Fruit fly (Drosophila melanogaster) whole organism, embryonic: ENCODE results near the gene Trhn.
A peak's percentile ranks its signal among the peaks of the same experiment; 100 is the strongest.

Experiments used
- Abd-B ChIP-seq: fragments of 200-800 bp; sonication (Bioruptor generic); optimal IDR thresholded peaks from 2 replicates; lab custom pipeline; 2018; ENCODE audit warnings: missing biosample characterization, mild to moderate bottlenecking, missing genetic modification characterization, moderate library complexity
- B-H1 ChIP-seq: fragments of 200-800 bp; sonication (Bioruptor generic); IDR thresholded peaks from 3 replicates; pipeline ENCODE4 v1.3.6; 2022; ENCODE audit warnings: missing biosample characterization, missing genetic modification characterization
- BEAF-32 ChIP-seq: fragments of 200-800 bp; sonication (Bioruptor generic); optimal IDR thresholded peaks from 3 replicates; lab custom pipeline; 2017; ENCODE audit warnings: missing biosample characterization, missing genetic modification characterization, mild to moderate bottlenecking, moderate library complexity, missing genetic modification reagents
- CG10267 ChIP-seq: fragments of 200-800 bp; sonication (Bioruptor generic); optimal IDR thresholded peaks from 2 replicates; lab custom pipeline; 2018; ENCODE audit warnings: missing biosample characterization, mild to moderate bottlenecking, missing genetic modification characterization, moderate library complexity
- CG10321 ChIP-seq: fragments of 200-800 bp; sonication (Bioruptor generic); IDR thresholded peaks from 2 replicates; pipeline ENCODE4 v1.3.6; 2022; ENCODE audit warnings: missing biosample characterization, missing genetic modification characterization
- CG14965 ChIP-seq: fragments of 200-800 bp; sonication (Bioruptor generic); optimal IDR thresholded peaks from 2 replicates; lab custom pipeline; 2016; ENCODE audit warnings: missing biosample characterization, missing genetic modification characterization, borderline replicate concordance
- CG2199 ChIP-seq: fragments of 200-800 bp; sonication (Bioruptor generic); IDR thresholded peaks from 3 replicates; pipeline ENCODE4 v1.3.6; 2022; ENCODE audit warnings: missing biosample characterization, missing genetic modification characterization
- CG2712 ChIP-seq: fragments of 200-800 bp; optimal IDR thresholded peaks from 3 replicates; lab custom pipeline; 2019; ENCODE audit warnings: missing biosample characterization, mild to moderate bottlenecking, missing genetic modification characterization, moderate library complexity
- CG32772 ChIP-seq: fragments of 200-800 bp; sonication (Bioruptor generic); IDR thresholded peaks from 2 replicates; pipeline ENCODE4 v1.3.6; 2022; ENCODE audit warnings: missing biosample characterization, missing genetic modification characterization
- CG4820 ChIP-seq: fragments of 200-800 bp; sonication (Bioruptor generic); optimal IDR thresholded peaks from 3 replicates; lab custom pipeline; 2016; ENCODE audit warnings: missing biosample characterization, missing genetic modification characterization
- CG5180 ChIP-seq: fragments of 200-800 bp; sonication (Bioruptor generic); optimal IDR thresholded peaks from 3 replicates; lab custom pipeline; 2017; ENCODE audit warnings: missing biosample characterization, missing genetic modification characterization, mild to moderate bottlenecking, moderate library complexity, missing genetic modification reagents
- CG5245 ChIP-seq: fragments of 200-800 bp; sonication (Bioruptor generic); optimal IDR thresholded peaks from 3 replicates; lab custom pipeline; 2016; ENCODE audit warnings: missing biosample characterization, missing genetic modification characterization
- CG6689 ChIP-seq: fragments of 200-800 bp; sonication (Bioruptor generic); IDR thresholded peaks from 2 replicates; pipeline ENCODE4 v1.3.6; 2022; ENCODE audit warnings: missing biosample characterization, missing genetic modification characterization
- CG7786 ChIP-seq: fragments of 200-800 bp; sonication (Bioruptor generic); optimal IDR thresholded peaks from 2 replicates; lab custom pipeline; 2016; ENCODE audit warnings: missing biosample characterization, missing genetic modification characterization
- CG8290 ChIP-seq, 3 experiments: fragments of 200-800 bp; sonication (Bioruptor generic); optimal IDR thresholded peaks; 2 replicates each; lab custom pipeline; 2016 to 2019; ENCODE audit warnings: missing biosample characterization in 3 of 3, missing genetic modification characterization in 3 of 3, mild to moderate bottlenecking in 2 of 3, moderate library complexity in 1 of 3
- CG8388 ChIP-seq: fragments of 200-800 bp; sonication (Bioruptor generic); optimal IDR thresholded peaks from 2 replicates; lab custom pipeline; 2019; ENCODE audit warnings: missing biosample characterization, mild to moderate bottlenecking, missing genetic modification characterization, moderate library complexity
- CG9817 ChIP-seq: fragments of 200-800 bp; sonication (Bioruptor generic); optimal IDR thresholded peaks from 2 replicates; lab custom pipeline; 2018; ENCODE audit warnings: missing biosample characterization, mild to moderate bottlenecking, missing genetic modification characterization, moderate library complexity
- CHES-1-like ChIP-seq: fragments of 200-800 bp; sonication (Bioruptor generic); optimal IDR thresholded peaks from 2 replicates; lab custom pipeline; 2016; ENCODE audit warnings: missing biosample characterization, missing genetic modification characterization
- Camta ChIP-seq: fragments of 200-800 bp; sonication (Bioruptor generic); optimal IDR thresholded peaks from 2 replicates; lab custom pipeline; 2016; ENCODE audit warnings: missing biosample characterization, missing genetic modification characterization
- Gug ChIP-seq: fragments of 200-800 bp; sonication (Bioruptor generic); IDR thresholded peaks from 4 replicates; pipeline ENCODE4 v1.3.6; 2022; ENCODE audit warnings: missing biosample characterization, missing genetic modification characterization
- H2.0 ChIP-seq: fragments of 200-800 bp; sonication (Bioruptor generic); IDR thresholded peaks from 2 replicates; pipeline ENCODE4 v1.3.6; 2022; ENCODE audit warnings: missing biosample characterization, missing genetic modification characterization
- Hr39 ChIP-seq: fragments of >200 bp; optimal IDR thresholded peaks from 2 replicates; lab custom pipeline; 2017
- Hr78 ChIP-seq, 2 experiments: fragments of 200-800 bp in 1 of 2; fragments of >200 bp in 1 of 2; sonication (Bioruptor generic) in 1 of 2; optimal IDR thresholded peaks; 2 replicates each; lab custom pipeline; 2017 to 2019; ENCODE audit warnings: missing biosample characterization in 2 of 2, missing genetic modification characterization in 2 of 2, mild to moderate bottlenecking in 1 of 2, moderate library complexity in 1 of 2
- Ptx1 ChIP-seq: fragments of 200-800 bp; sonication (Bioruptor generic); IDR thresholded peaks from 2 replicates; pipeline ENCODE4 v1.3.6; 2022; ENCODE audit warnings: missing biosample characterization, missing genetic modification characterization
- Sox100B ChIP-seq: fragments of 200-800 bp; sonication (Bioruptor generic); optimal IDR thresholded peaks from 3 replicates; lab custom pipeline; 2018; ENCODE audit warnings: missing biosample characterization, mild to moderate bottlenecking, missing genetic modification characterization
- Ssrp ChIP-seq: fragments of 200-800 bp; sonication (Bioruptor generic); optimal IDR thresholded peaks from 2 replicates; lab custom pipeline; 2018; ENCODE audit warnings: missing biosample characterization, mild to moderate bottlenecking, missing genetic modification characterization, moderate library complexity
- ac ChIP-seq: fragments of 200-800 bp; sonication (Bioruptor generic); optimal IDR thresholded peaks from 3 replicates; lab custom pipeline; 2017; ENCODE audit warnings: missing biosample characterization, mild to moderate bottlenecking, missing genetic modification characterization
- bsh ChIP-seq, 2 experiments: fragments of 200-800 bp; sonication (Bioruptor generic); optimal IDR thresholded peaks; 2 replicates each; lab custom pipeline; 2017 to 2018; ENCODE audit warnings: mild to moderate bottlenecking in 2 of 2, missing biosample characterization in 2 of 2, missing genetic modification characterization in 2 of 2, moderate library complexity in 1 of 2
- btn ChIP-seq: fragments of 200-800 bp; sonication (Bioruptor generic); optimal IDR thresholded peaks from 2 replicates; lab custom pipeline; 2016; ENCODE audit warnings: missing biosample characterization, missing genetic modification characterization
- chif ChIP-seq, 2 experiments: fragments of 200-800 bp; sonication (Bioruptor generic); optimal IDR thresholded peaks; 3 replicates each; lab custom pipeline; 2016; ENCODE audit warnings: missing biosample characterization in 2 of 2, missing genetic modification characterization in 2 of 2
- chn ChIP-seq: fragments of 200-800 bp; sonication (Bioruptor generic); optimal IDR thresholded peaks from 2 replicates; lab custom pipeline; 2016; ENCODE audit warnings: missing biosample characterization, missing genetic modification characterization
- crc ChIP-seq: fragments of 200-800 bp; sonication (Bioruptor generic); optimal IDR thresholded peaks from 2 replicates; lab custom pipeline; 2016; ENCODE audit warnings: missing biosample characterization, missing genetic modification characterization
- dan ChIP-seq: fragments of 200-800 bp; sonication (Bioruptor generic); IDR thresholded peaks from 2 replicates; pipeline ENCODE4 v1.3.6; 2022; ENCODE audit warnings: missing biosample characterization, missing genetic modification characterization
- dmrt99B ChIP-seq: fragments of 200-800 bp; sonication (Bioruptor generic); optimal IDR thresholded peaks from 2 replicates; lab custom pipeline; 2018; ENCODE audit warnings: missing biosample characterization, mild to moderate bottlenecking, missing genetic modification characterization, moderate library complexity
- fd64A ChIP-seq: fragments of 200-800 bp; sonication (Bioruptor generic); optimal IDR thresholded peaks from 3 replicates; lab custom pipeline; 2018; ENCODE audit warnings: missing biosample characterization, mild to moderate bottlenecking, missing genetic modification characterization
- gce ChIP-seq: fragments of 200-800 bp; sonication (Bioruptor generic); IDR thresholded peaks from 3 replicates; pipeline ENCODE4 v1.3.6; 2022; ENCODE audit warnings: missing biosample characterization, missing genetic modification characterization
- gsb-n ChIP-seq: fragments of 200-800 bp; sonication (Bioruptor generic); optimal IDR thresholded peaks from 3 replicates; lab custom pipeline; 2018; ENCODE audit warnings: missing biosample characterization, mild to moderate bottlenecking, missing genetic modification characterization
- hth ChIP-seq: fragments of >200 bp; optimal IDR thresholded peaks from 2 replicates; lab custom pipeline; 2017; ENCODE audit warnings: inconsistent platforms
- psq ChIP-seq: fragments of 200-800 bp; sonication (Bioruptor generic); optimal IDR thresholded peaks from 2 replicates; lab custom pipeline; 2017; ENCODE audit warnings: missing biosample characterization, missing genetic modification characterization
- pum ChIP-seq: fragments of 200-800 bp; sonication (Bioruptor generic); optimal IDR thresholded peaks from 2 replicates; lab custom pipeline; 2016; ENCODE audit warnings: missing biosample characterization, missing genetic modification characterization
- ro ChIP-seq: fragments of 200-800 bp; sonication (Bioruptor generic); IDR thresholded peaks from 2 replicates; pipeline ENCODE4 v1.3.6; 2022; ENCODE audit warnings: missing biosample characterization, missing genetic modification characterization
- row ChIP-seq: fragments of 200-800 bp; sonication (Bioruptor generic); IDR thresholded peaks from 3 replicates; pipeline ENCODE4 v1.3.6; 2022; ENCODE audit warnings: missing biosample characterization, missing genetic modification characterization
- schlank ChIP-seq: fragments of 200-800 bp; sonication (Bioruptor generic); optimal IDR thresholded peaks from 2 replicates; lab custom pipeline; 2018; ENCODE audit warnings: missing biosample characterization, mild to moderate bottlenecking, missing genetic modification characterization
- sens ChIP-seq: fragments of 200-800 bp; sonication (Bioruptor generic); peaks from one replicate; lab custom pipeline; 2016; ENCODE audit warnings: missing biosample characterization, missing genetic modification characterization
- sna ChIP-seq: fragments of 200-800 bp; sonication (Bioruptor generic); IDR thresholded peaks from 2 replicates; pipeline ENCODE4 v1.3.6; 2022; ENCODE audit warnings: missing biosample characterization, missing genetic modification characterization; ENCODE audit not compliant: partially characterized antibody
- stwl ChIP-seq: fragments of 200-800 bp; sonication (Bioruptor generic); optimal IDR thresholded peaks from 3 replicates; lab custom pipeline; 2018; ENCODE audit warnings: missing biosample characterization, mild to moderate bottlenecking, missing genetic modification characterization, moderate library complexity
- zen2 ChIP-seq: fragments of 200-800 bp; sonication (Bioruptor generic); IDR thresholded peaks from 3 replicates; pipeline ENCODE4 v1.3.6; 2022; ENCODE audit warnings: missing biosample characterization, missing genetic modification characterization; ENCODE audit not compliant: partially characterized antibody
- zf30C ChIP-seq: fragments of 200-800 bp; sonication (Bioruptor generic); optimal IDR thresholded peaks from 3 replicates; lab custom pipeline; 2018; ENCODE audit warnings: missing biosample characterization, mild to moderate bottlenecking, missing genetic modification characterization

Trhn gene

dm6 chr3L:1166945-1167913 lies 25.7 kb downstream of the Trhn start (continued):
- TF ChIP-seq CG8290 (GFP tag; optimal IDR thresholded peaks at IDR 0.05; lab: Kevin White, UChicago) (peak; percentile 59), CG8290 (tag; optimal IDR thresholded peaks at IDR 0.05; lab: Kevin White, UChicago) (no peak), CG7786 (GFP tag; lab: Kevin White, UChicago) (no peak), CG8388 (GFP tag; lab: Kevin White, UChicago) (peak; percentile 38), chif (GFP tag; optimal IDR thresholded peaks at IDR 0.05; lab: Kevin White, UChicago) (peak; percentile 36), Gug (GFP tag; lab: Robert Waterston, UW) (no peak), Camta (GFP tag; lab: Kevin White, UChicago) (peak; percentile 72), stwl (peak; percentile 2), row (GFP tag; lab: Robert Waterston, UW) (peak; percentile 62), gce (no peak), psq (GFP tag; lab: Kevin White, UChicago) (peak; percentile 64), CG5180 (no peak), CG9817 (tag; lab: Kevin White, UChicago) (no peak), BEAF-32 (no peak), btn (GFP tag; lab: Kevin White, UChicago) (no peak), CG5245 (GFP tag; lab: Kevin White, UChicago) (peak; percentile 10), zf30C (GFP tag; lab: Kevin White, UChicago) (peak; percentile 91), Ssrp (tag; lab: Kevin White, UChicago) (no peak), CG10267 (tag; lab: Kevin White, UChicago) (peak; percentile 17), chn (GFP tag; lab: Kevin White, UChicago) (peak; percentile 23), schlank (tag; lab: Kevin White, UChicago) (no peak), CHES-1-like (GFP tag; lab: Kevin White, UChicago) (no peak), CG2712 (tag; lab: Kevin White, UChicago) (peak; percentile 72), zen2 (GFP tag; lab: Robert Waterston, UW) (no peak), Ptx1 (GFP tag; lab: Robert Waterston, UW) (0 out of 2 replicates have a peak, but pooled peaks have one; percentile 11), sens (peak; percentile 96), Hr78 (GFP tag; optimal IDR thresholded peaks at IDR 0.05; lab: Kevin White, UChicago) (peak in 1 of 2 experiments; percentile 7), B-H1 (no peak), sna (GFP tag; lab: Robert Waterston, UW) (no peak), pum (peak; percentile 53), Sox100B (GFP tag; lab: Kevin White, UChicago) (no peak), crc (peak; percentile 31), gsb-n (tag; lab: Kevin White, UChicago) (peak; percentile 56), CG4820 (GFP tag; lab: Kevin White, UChicago) (peak; percentile 37), CG2199 (GFP tag; lab: Robert Waterston, UW) (peak; percentile 14; the same call in 1 of the 3 replicates), fd64A (peak; percentile 42), CG10321 (GFP tag; lab: Robert Waterston, UW) (no peak), H2.0 (no peak), CG32772 (peak; percentile 62), CG14965 (GFP tag; lab: Kevin White, UChicago) (no peak), bsh (GFP tag; optimal IDR thresholded peaks at IDR 0.05; lab: Kevin White, UChicago) (peak in 1 of 2 experiments; percentile 52), CG6689 (GFP tag; lab: Robert Waterston, UW) (peak; percentile 33), ac (GFP tag; lab: Kevin White, UChicago) (peak; percentile 60), hth (no peak), ro (no peak), Abd-B (no peak), dan (GFP tag; lab: Robert Waterston, UW) (peak; percentile 73), dmrt99B (tag; lab: Kevin White, UChicago) (no peak), Hr39 (lab: Kevin White, UChicago) (no peak)
